Fruit fly (Drosophila melanogaster): ENCODE data around the gene CG33263.

DNA sequence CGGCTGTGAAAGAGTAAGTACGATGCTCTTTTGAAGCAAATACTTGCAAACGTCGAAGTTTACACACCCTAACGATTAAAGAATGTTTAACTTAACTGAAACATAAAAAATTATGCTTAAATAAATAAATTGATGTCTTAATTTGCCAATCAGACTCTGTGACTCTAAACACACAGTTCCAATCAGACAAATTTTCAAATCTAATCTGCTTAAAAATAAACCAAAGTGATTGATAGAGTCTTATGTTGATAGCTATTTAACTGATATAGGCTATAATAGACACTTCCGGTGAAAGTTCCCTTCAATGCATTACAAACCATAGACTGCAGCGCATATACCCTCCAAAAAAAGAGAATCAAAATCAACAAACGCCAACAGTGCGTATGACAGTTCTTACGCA lies 27.6 kb upstream of the CG33263 start:
- TF ChIP-seq psq (optimal IDR thresholded peaks at IDR 0.05) (no peak), ttk (optimal IDR thresholded peaks at IDR 0.05) (no peak), Myc (optimal IDR thresholded peaks at IDR 0.05) (no peak), h (optimal IDR thresholded peaks at IDR 0.05) (no peak), Sin3A (optimal IDR thresholded peaks at IDR 0.05) (no peak)

Measured in Kc167 (cell line).